Worm (Caenorhabditis elegans) whole organism, L1 larva: ENCODE measurements around the gene phf-33.

Experiments used
- alr-1 ChIP-seq: fragments of 200-800 bp; sonication (Bioruptor generic); optimal IDR thresholded peaks from 2 replicates; lab custom pipeline; 2018; ENCODE audit warnings: borderline replicate concordance, mild to moderate bottlenecking, missing genetic modification characterization, missing compliant biosample characterization
- ama-1 ChIP-seq: fragments of 150-350 bp; optimal IDR thresholded peaks from 2 replicates; lab custom pipeline; 2014
- fkh-10 ChIP-seq: sonication (generic microtip); optimal IDR thresholded peaks from 2 replicates; lab custom pipeline; 2017; ENCODE audit warnings: missing biosample characterization, missing genetic modification reagents, missing genetic modification characterization
- lin-15B ChIP-seq: fragments of 150-350 bp; sonication (generic microtip); optimal IDR thresholded peaks from 3 replicates; lab custom pipeline; 2014; ENCODE audit warnings: missing biosample characterization, missing genetic modification characterization
- lin-39 ChIP-seq: fragments of 150-350 bp; optimal IDR thresholded peaks from 2 replicates; lab custom pipeline; 2014; ENCODE audit warnings: missing biosample characterization, missing genetic modification reagents, missing genetic modification characterization
- nhr-12 ChIP-seq: sonication (generic microtip); optimal IDR thresholded peaks from 2 replicates; lab custom pipeline; 2017; ENCODE audit warnings: missing biosample characterization, missing genetic modification characterization
- nhr-77 ChIP-seq: fragments of 150-350 bp; optimal IDR thresholded peaks from 2 replicates; lab custom pipeline; 2014; ENCODE audit warnings: missing biosample characterization, missing genetic modification characterization
- pqm-1 ChIP-seq: sonication (generic microtip); optimal IDR thresholded peaks from 3 replicates; lab custom pipeline; 2017; ENCODE audit warnings: missing biosample characterization, missing genetic modification characterization
- snpc-4 ChIP-seq: fragments of 150-350 bp; optimal IDR thresholded peaks from 2 replicates; lab custom pipeline; 2014; ENCODE audit warnings: missing biosample characterization, missing genetic modification characterization
- snu-23 ChIP-seq: sonication (generic microtip); optimal IDR thresholded peaks from 2 replicates; lab custom pipeline; 2016; ENCODE audit warnings: missing genetic modification characterization, missing compliant biosample characterization
- unc-30 ChIP-seq: sonication (generic microtip); optimal IDR thresholded peaks from 2 replicates; lab custom pipeline; 2017; ENCODE audit warnings: missing biosample characterization, missing genetic modification characterization
- unc-62 ChIP-seq: fragments of 150-350 bp; optimal IDR thresholded peaks from 2 replicates; lab custom pipeline; 2014; ENCODE audit warnings: missing biosample characterization, missing genetic modification reagents, missing genetic modification characterization

- TF ChIP-seq fkh-10 (GFP tag; lab: Kevin White, UChicago) (no peak), unc-62 (GFP tag; lab: Kevin White, UChicago) (no peak), lin-15B (tag; lab: Kevin White, UChicago) (no peak), nhr-77 (tag; lab: Kevin White, UChicago) (no peak), nhr-12 (tag; lab: Kevin White, UChicago) (no peak), pqm-1 (no peak), lin-39 (tag; lab: Kevin White, UChicago) (no peak), alr-1 (tag; lab: Kevin White, UChicago) (no peak), ama-1 (lab: Kevin White, UChicago) (no peak), unc-30 (tag; lab: Kevin White, UChicago) (no peak), snu-23 (GFP tag; lab: Kevin White, UChicago) (no peak), snpc-4 (tag; lab: Kevin White, UChicago) (no peak)
Observed at ce11 chrX:13284618-13285017, 5.8 kb upstream of the phf-33 start.
